Fruit fly (Drosophila melanogaster) S2 (cell line): Measurements from ENCODE around the gene CG8773.

Experiments used
- CG8478 ChIP-seq: fragments of >200 bp; optimal IDR thresholded peaks from 2 replicates; lab custom pipeline; 2018
- CTCF ChIP-seq, 2 experiments: fragments of >200 bp; optimal IDR thresholded peaks; 2 replicates each; lab custom pipeline; 2018

The CG8773 gene

dm6 chr3R:13288763-13289312 is 5.7 kb upstream of the CG8773 start, which contains the start of gene apn:
Gene apn (minus strand): TSS chr3R:13288813.
- no peak for TF ChIP-seq CTCF (optimal IDR thresholded peaks at IDR 0.05; lab: Kevin White, UChicago)
- TF ChIP-seq CG8478 (lab: Kevin White, UChicago): no peak

- no peak for TF ChIP-seq CTCF (optimal IDR thresholded peaks at IDR 0.05; lab: Kevin White, UChicago)
- TF ChIP-seq CG8478 (lab: Kevin White, UChicago): no peak
Measured at dm6 chr3R:13290329-13290728, 4.2 kb upstream of the CG8773 start, which contains the start of gene Osi22. Gene Osi22 (plus strand): TSS chr3R:13290629.

dm6 chr3R:13293148-13293756 is 1.3 kb upstream of the CG8773 start, which contains the start of gene wntD:
Gene wntD (minus strand): TSS chr3R:13293198.
- TF ChIP-seq CG8478 (lab: Kevin White, UChicago) (no peak), CTCF (optimal IDR thresholded peaks at IDR 0.05; lab: Kevin White, UChicago) (no peak)

- TF ChIP-seq CG8478 (lab: Kevin White, UChicago) (no peak), CTCF (optimal IDR thresholded peaks at IDR 0.05; lab: Kevin White, UChicago) (no peak)
Measured at dm6 chr3R:13298114-13298818, 3.7 kb downstream of the CG8773 start, which contains the start of gene CG8774. Gene CG8774 (plus strand): TSS chr3R:13298768.

dm6 chr3R:13302348-13302747 is 7.8 kb downstream of the CG8773 start, which contains the start of gene CG32473:
Gene CG32473 (plus strand): TSS chr3R:13302648.
- no peak for TF ChIP-seq CG8478 (lab: Kevin White, UChicago)
- no peak for TF ChIP-seq CTCF (optimal IDR thresholded peaks at IDR 0.05; lab: Kevin White, UChicago)

dm6 chr3R:13303126-13303525 is 8.6 kb downstream of the CG8773 start, which contains the start of gene CG43208:
Gene CG43208 (plus strand): TSS chr3R:13303426.
- TF ChIP-seq CG8478 (lab: Kevin White, UChicago) (no peak), CTCF (optimal IDR thresholded peaks at IDR 0.05; lab: Kevin White, UChicago) (no peak)

- TF ChIP-seq CTCF (optimal IDR thresholded peaks at IDR 0.05; lab: Kevin White, UChicago) (no peak), CG8478 (lab: Kevin White, UChicago) (no peak)
Measured at dm6 chr3R:13304512-13305069, 10.0 kb downstream of the CG8773 start.

dm6 chr3R:13305318-13305899 is 10.9 kb downstream of the CG8773 start:
- no peak for TF ChIP-seq CTCF (optimal IDR thresholded peaks at IDR 0.05; lab: Kevin White, UChicago)
- TF ChIP-seq CG8478 (lab: Kevin White, UChicago): no peak

- no peak for TF ChIP-seq CTCF (optimal IDR thresholded peaks at IDR 0.05; lab: Kevin White, UChicago)
- TF ChIP-seq CG8478 (lab: Kevin White, UChicago): no peak
Measured at dm6 chr3R:13306595-13306994, 12.0 kb downstream of the CG8773 start.

- no peak for TF ChIP-seq CTCF (optimal IDR thresholded peaks at IDR 0.05; lab: Kevin White, UChicago)
- TF ChIP-seq CG8478 (lab: Kevin White, UChicago): no peak
Measured at dm6 chr3R:13309133-13309711, 14.7 kb downstream of the CG8773 start.

dm6 chr3R:13313088-13313487 is 18.5 kb downstream of the CG8773 start, which contains the start of gene CG44142:
Gene CG44142 (minus strand): TSS chr3R:13313188.
- TF ChIP-seq CTCF (optimal IDR thresholded peaks at IDR 0.05; lab: Kevin White, UChicago): no peak
- TF ChIP-seq CG8478 (lab: Kevin White, UChicago): no peak

- no peak for TF ChIP-seq CTCF (optimal IDR thresholded peaks at IDR 0.05; lab: Kevin White, UChicago)
- no peak for TF ChIP-seq CG8478 (lab: Kevin White, UChicago)
Measured at dm6 chr3R:13319170-13319569, 24.6 kb downstream of the CG8773 start, which contains the start of gene CG45080. Gene CG45080 (minus strand): TSS chr3R:13319270.

- TF ChIP-seq CG8478 (lab: Kevin White, UChicago) (no peak), CTCF (optimal IDR thresholded peaks at IDR 0.05; lab: Kevin White, UChicago) (no peak)
Measured at dm6 chr3R:13319873-13320272, 25.3 kb downstream of the CG8773 start.

- TF ChIP-seq CTCF (optimal IDR thresholded peaks at IDR 0.05; lab: Kevin White, UChicago) (no peak), CG8478 (lab: Kevin White, UChicago) (no peak)
Measured at dm6 chr3R:13333031-13333430, 38.5 kb downstream of the CG8773 start.
